Worm (Caenorhabditis elegans) whole organism, L3 larva: ENCODE results near the gene pes-5.

ENCODE experiments used
- egl-27 ChIP-seq: sonication (generic microtip); optimal IDR thresholded peaks from 4 replicates; lab custom pipeline; 2017; ENCODE audit warnings: missing biosample characterization, missing genetic modification reagents, missing genetic modification characterization
- fos-1 ChIP-seq: fragments of 150-350 bp; optimal IDR thresholded peaks from 2 replicates; lab custom pipeline; 2014; ENCODE audit warnings: missing biosample characterization, missing genetic modification characterization
- lin-39 ChIP-seq: fragments of 150-350 bp; optimal IDR thresholded peaks from 2 replicates; lab custom pipeline; 2018; ENCODE audit warnings: missing biosample characterization, missing genetic modification reagents, missing genetic modification characterization
- nhr-11 ChIP-seq: fragments of 150-350 bp; optimal IDR thresholded peaks from 2 replicates; lab custom pipeline; 2014; ENCODE audit warnings: missing biosample characterization, missing genetic modification characterization
- nhr-77 ChIP-seq: fragments of 150-350 bp; optimal IDR thresholded peaks from 2 replicates; lab custom pipeline; 2014; ENCODE audit warnings: missing biosample characterization, missing genetic modification characterization
- snpc-4 ChIP-seq: fragments of 150-350 bp; optimal IDR thresholded peaks from 2 replicates; lab custom pipeline; 2014; ENCODE audit warnings: missing biosample characterization, missing genetic modification characterization

DNA sequence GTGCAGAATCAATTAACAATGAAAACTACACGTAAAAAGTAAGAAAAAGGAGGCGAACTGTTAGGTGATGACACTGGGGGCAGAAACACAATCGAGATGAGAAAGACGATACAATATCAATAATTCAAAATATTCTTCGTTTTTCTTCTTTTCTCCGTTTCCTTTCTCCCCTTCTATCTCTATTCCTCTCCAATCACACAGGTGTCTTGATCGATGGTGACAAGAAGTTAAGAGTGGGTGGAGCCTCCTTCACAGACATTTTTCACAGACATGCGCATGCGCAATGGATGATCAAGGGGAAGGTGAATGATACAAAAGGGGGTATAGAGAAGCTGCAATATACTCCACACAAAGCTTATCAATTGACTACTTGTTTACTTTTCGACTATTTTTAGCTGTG, 24.9 kb upstream of the pes-5 start:
- TF ChIP-seq snpc-4 (tag; lab: Kevin White, UChicago) = no peak
- no peak for TF ChIP-seq fos-1 (tag; lab: Kevin White, UChicago)
- TF ChIP-seq nhr-77 (tag; lab: Kevin White, UChicago) = no peak
- TF ChIP-seq nhr-11 = no peak
- TF ChIP-seq lin-39 (tag; lab: Kevin White, UChicago) = no peak
- TF ChIP-seq egl-27 (tag; lab: Kevin White, UChicago) = no peak
